Fruit fly (Drosophila melanogaster) whole organism, pupa: ENCODE data around the gene Prosbeta7.

Source experiments
- CG12605 ChIP-seq: fragments of 200-800 bp; sonication (Bioruptor generic); IDR thresholded peaks from 2 replicates; pipeline ENCODE4 v1.3.6; 2022; ENCODE audit warnings: missing biosample characterization, missing genetic modification characterization
- CG15710 ChIP-seq: fragments of 200-800 bp; sonication (Bioruptor generic); optimal IDR thresholded peaks from 2 replicates; lab custom pipeline; 2018; ENCODE audit warnings: missing biosample characterization, mild to moderate bottlenecking, missing genetic modification characterization, moderate library complexity
- CG34367 ChIP-seq: fragments of 200-800 bp; sonication (Bioruptor generic); optimal IDR thresholded peaks from 2 replicates; lab custom pipeline; 2018; ENCODE audit warnings: missing biosample characterization, mild to moderate bottlenecking, missing genetic modification characterization
- CG8159 ChIP-seq: fragments of 200-800 bp; sonication (Bioruptor generic); optimal IDR thresholded peaks from 3 replicates; lab custom pipeline; 2018; ENCODE audit warnings: missing biosample characterization, mild to moderate bottlenecking, missing genetic modification characterization, moderate library complexity
- D1 ChIP-seq: fragments of 200-800 bp; sonication (Bioruptor generic); optimal IDR thresholded peaks from 2 replicates; lab custom pipeline; 2018; ENCODE audit warnings: missing biosample characterization, mild to moderate bottlenecking, missing genetic modification characterization, moderate library complexity
- EcR ChIP-seq: fragments of 200-800 bp; sonication (Bioruptor generic); optimal IDR thresholded peaks from 3 replicates; lab custom pipeline; 2019; ENCODE audit warnings: missing biosample characterization, missing genetic modification characterization, mild to moderate bottlenecking, moderate library complexity, missing genetic modification reagents
- Ets98B ChIP-seq: fragments of 200-800 bp; sonication (Bioruptor generic); IDR thresholded peaks from 2 replicates; pipeline ENCODE4 v1.3.6; 2022; ENCODE audit warnings: missing biosample characterization, missing genetic modification characterization
- Pif1A ChIP-seq: fragments of 200-800 bp; sonication (Bioruptor generic); optimal IDR thresholded peaks from 3 replicates; lab custom pipeline; 2016; ENCODE audit warnings: missing biosample characterization, missing genetic modification characterization
- Snoo ChIP-seq: fragments of 200-800 bp; sonication (Bioruptor generic); optimal IDR thresholded peaks from 3 replicates; lab custom pipeline; 2017; ENCODE audit warnings: missing biosample characterization, mild to moderate bottlenecking, missing genetic modification characterization, inconsistent platforms
- fd96Ca ChIP-seq: fragments of 200-800 bp; sonication (Bioruptor generic); IDR thresholded peaks from 3 replicates; pipeline ENCODE4 v1.3.6; 2022; ENCODE audit warnings: missing biosample characterization, missing genetic modification characterization

- TF ChIP-seq Snoo: no peak
- no peak for TF ChIP-seq D1 (tag; lab: Kevin White, UChicago)
- no peak for TF ChIP-seq CG34367 (tag; lab: Kevin White, UChicago)
- no peak for TF ChIP-seq CG8159 (tag; lab: Kevin White, UChicago)
- TF ChIP-seq Ets98B (GFP tag; lab: Robert Waterston, UW): no peak
- no peak for TF ChIP-seq CG15710 (tag; lab: Kevin White, UChicago)
- no peak for TF ChIP-seq EcR (GFP tag; lab: Kevin White, UChicago)
- TF ChIP-seq fd96Ca (GFP tag; lab: Robert Waterston, UW): no peak
- TF ChIP-seq Pif1A: no peak
- TF ChIP-seq CG12605: no peak
These were observed 37.0 kb upstream of the Prosbeta7 start for dm6 chr3R:5395210-5395609.
